Worm (Caenorhabditis elegans) whole organism, young adult: ENCODE measurements around the gene fard-1.

Experiments used
- B0035.1 ChIP-seq: sonication (generic microtip); optimal IDR thresholded peaks from 2 replicates; lab custom pipeline; 2016; ENCODE audit warnings: missing genetic modification characterization, mild to moderate bottlenecking, missing compliant biosample characterization, missing genotype, missing genetic modification reagents
- ama-1 ChIP-seq, 3 experiments: fragments of 150-350 bp in 1 of 3; sonication (generic microtip) in 2 of 3; optimal IDR thresholded peaks; 2 replicates each; lab custom pipeline; 2014 to 2018; ENCODE audit warnings: missing biosample characterization in 2 of 3, missing genetic modification characterization in 2 of 3, missing genetic modification reagents in 2 of 3
- ccch-3 ChIP-seq: fragments of 200-800 bp; sonication (Bioruptor generic); optimal IDR thresholded peaks from 2 replicates; lab custom pipeline; 2018; ENCODE audit warnings: mild to moderate bottlenecking, missing genetic modification characterization, missing compliant biosample characterization
- dpl-1 ChIP-seq: fragments of 150-350 bp; optimal IDR thresholded peaks from 2 replicates; lab custom pipeline; 2014; ENCODE audit warnings: missing biosample characterization, missing genetic modification reagents, missing genetic modification characterization
- egl-44 ChIP-seq: fragments of 200-800 bp; sonication (Bioruptor generic); IDR thresholded peaks from 2 replicates; pipeline ENCODE4 v1.3.6; 2022; ENCODE audit warnings: missing genetic modification reagents, missing genetic modification characterization, missing compliant biosample characterization
- ekl-4 ChIP-seq: fragments of 200-800 bp; sonication (Bioruptor generic); IDR thresholded peaks from 2 replicates; pipeline ENCODE4 v1.3.6; 2022; ENCODE audit warnings: missing genetic modification reagents, missing genetic modification characterization, missing compliant biosample characterization
- hlh-12 ChIP-seq: sonication (generic microtip); optimal IDR thresholded peaks from 2 replicates; lab custom pipeline; 2016; ENCODE audit warnings: missing genetic modification characterization, missing compliant biosample characterization
- hlh-26 ChIP-seq: fragments of 200-800 bp; sonication (Bioruptor generic); conservative IDR thresholded peaks from 2 replicates; pipeline ENCODE4 v1.3.6; 2022; ENCODE audit warnings: missing genetic modification reagents, missing genetic modification characterization, missing compliant biosample characterization
- madf-3 ChIP-seq: fragments of 200-800 bp; sonication (Bioruptor generic); IDR thresholded peaks from 2 replicates; pipeline ENCODE4 v1.3.6; 2022; ENCODE audit warnings: missing genetic modification reagents, missing genetic modification characterization, missing compliant biosample characterization
- mxl-1 ChIP-seq: sonication (generic microtip); optimal IDR thresholded peaks from 2 replicates; lab custom pipeline; 2016; ENCODE audit warnings: missing genetic modification characterization, missing compliant biosample characterization
- pha-4 ChIP-seq: fragments of 150-350 bp; sonication (generic microtip); optimal IDR thresholded peaks from 2 replicates; lab custom pipeline; 2014; ENCODE audit warnings: missing biosample characterization, missing genetic modification reagents, missing genetic modification characterization
- tbx-9 ChIP-seq: sonication (generic microtip); optimal IDR thresholded peaks from 2 replicates; lab custom pipeline; 2016; ENCODE audit warnings: borderline replicate concordance, missing genetic modification characterization, inconsistent platforms, missing compliant biosample characterization
- unc-62 ChIP-seq: fragments of 150-350 bp; optimal IDR thresholded peaks from 2 replicates; lab custom pipeline; 2014; ENCODE audit warnings: missing biosample characterization, missing genetic modification reagents, missing genetic modification characterization
- zim-3 ChIP-seq: sonication (generic microtip); optimal IDR thresholded peaks from 2 replicates; lab custom pipeline; 2017; ENCODE audit warnings: mild to moderate bottlenecking, missing genetic modification characterization, moderate library complexity, missing compliant biosample characterization

ce11 chrX:2942327-2942726, 9.2 kb downstream of the fard-1 start:
- TF ChIP-seq hlh-12 (no peak), zim-3 (no peak), pha-4 (tag; lab: Kevin White, UChicago) (no peak), egl-44 (GFP tag; lab: Robert Waterston, UW) (no peak), ekl-4 (GFP tag; lab: Robert Waterston, UW) (no peak), ama-1 (optimal IDR thresholded peaks at IDR 0.05; lab: Kevin White, UChicago) (no peak), ama-1 (GFP tag; optimal IDR thresholded peaks at IDR 0.05; lab: Kevin White, UChicago) (no peak), unc-62 (GFP tag; lab: Kevin White, UChicago) (no peak), ccch-3 (no peak), B0035.1 (tag; lab: Kevin White, UChicago) (no peak), mxl-1 (no peak), dpl-1 (GFP tag; lab: Kevin White, UChicago) (no peak), tbx-9 (tag; lab: Kevin White, UChicago) (no peak), hlh-26 (no peak), madf-3 (GFP tag; lab: Robert Waterston, UW) (no peak)
